Worm (Caenorhabditis elegans): ENCODE measurements around the gene slc-17.5.

ce11 chrV:8250208-8250607 lies 34.5 kb downstream of the slc-17.5 start, which contains the start of gene C16D9.6:
- TF ChIP-seq nhr-237 (tag; optimal IDR thresholded peaks at IDR 0.05) (no peak), nhr-12 (tag; optimal IDR thresholded peaks at IDR 0.05) (no peak), unc-39 (tag; optimal IDR thresholded peaks at IDR 0.05) (no peak), mep-1 (tag; optimal IDR thresholded peaks at IDR 0.05) (no peak)

Data from whole organism, mixed stage, embryonic.